Fruit fly (Drosophila melanogaster) S2 (cell line): ENCODE results near the gene CG5535.

Experiments used
- CG8478 ChIP-seq: fragments of >200 bp; optimal IDR thresholded peaks from 2 replicates; lab custom pipeline; 2018
- CTCF ChIP-seq, 2 experiments: fragments of >200 bp; optimal IDR thresholded peaks; 2 replicates each; lab custom pipeline; 2018

DNA sequence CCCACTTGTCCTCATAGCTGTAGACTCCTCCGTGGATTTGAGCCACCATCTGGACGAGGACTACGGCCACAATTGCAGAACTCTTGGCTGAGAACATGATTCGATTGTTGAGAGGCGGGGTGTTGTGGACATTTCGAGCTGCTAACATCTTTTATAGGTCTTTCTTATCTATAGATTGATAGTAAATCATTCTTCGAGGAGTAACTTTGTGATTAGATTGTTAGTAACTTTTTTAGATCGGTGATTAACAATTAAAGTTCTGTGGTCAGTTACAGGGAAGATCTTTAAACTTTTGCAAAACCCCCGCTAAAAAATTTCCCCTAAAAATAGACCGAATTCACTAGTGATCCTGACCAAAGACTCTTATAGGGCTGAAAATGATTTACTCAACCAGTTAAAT, 30.0 kb upstream of the CG5535 start, which contains the start of gene CG16775:
- TF ChIP-seq CG8478 (lab: Kevin White, UChicago): no peak
- no peak for TF ChIP-seq CTCF (optimal IDR thresholded peaks at IDR 0.05; lab: Kevin White, UChicago)
